Worm (Caenorhabditis elegans) whole organism, L2 larva: ENCODE measurements around the gene nmy-1.

Experiments used
- C34F6.9 ChIP-seq: fragments of 150-350 bp; optimal IDR thresholded peaks from 2 replicates; lab custom pipeline; 2014; ENCODE audit warnings: missing biosample characterization, missing genetic modification characterization
- F13H6.1 ChIP-seq: sonication (generic microtip); optimal IDR thresholded peaks from 2 replicates; lab custom pipeline; 2016; ENCODE audit warnings: missing genetic modification characterization, missing compliant biosample characterization
- R02D3.7 ChIP-seq: fragments of 150-350 bp; optimal IDR thresholded peaks from 2 replicates; lab custom pipeline; 2014; ENCODE audit warnings: missing biosample characterization, missing genetic modification characterization
- Y55F3AM.14 ChIP-seq: fragments of 200-800 bp; sonication (Bioruptor generic); optimal IDR thresholded peaks from 2 replicates; lab custom pipeline; 2018; ENCODE audit warnings: mild to moderate bottlenecking, missing genetic modification characterization, missing compliant biosample characterization
- ZK546.5 ChIP-seq: sonication (generic microtip); optimal IDR thresholded peaks from 2 replicates; lab custom pipeline; 2017; ENCODE audit warnings: missing biosample characterization, missing genetic modification characterization
- alr-1 ChIP-seq: fragments of 150-350 bp; optimal IDR thresholded peaks from 2 replicates; lab custom pipeline; 2014; ENCODE audit warnings: missing biosample characterization, missing genetic modification characterization
- ama-1 ChIP-seq: fragments of 150-350 bp; optimal IDR thresholded peaks from 2 replicates; lab custom pipeline; 2018; ENCODE audit warnings: inconsistent platforms
- blmp-1 ChIP-seq: sonication (generic microtip); optimal IDR thresholded peaks from 2 replicates; lab custom pipeline; 2017; ENCODE audit warnings: missing genetic modification characterization, mild to moderate bottlenecking, missing compliant biosample characterization, antibody characterized with exemption, moderate library complexity; ENCODE audit not compliant: insufficient read depth
- ceh-82 ChIP-seq: fragments of 150-350 bp; optimal IDR thresholded peaks from 2 replicates; lab custom pipeline; 2014; ENCODE audit warnings: missing biosample characterization, missing genetic modification characterization
- crh-2 ChIP-seq: sonication (generic microtip); optimal IDR thresholded peaks from 2 replicates; lab custom pipeline; 2017; ENCODE audit warnings: missing biosample characterization, missing genetic modification characterization
- egl-27 ChIP-seq: sonication (generic microtip); optimal IDR thresholded peaks from 3 replicates; lab custom pipeline; 2017; ENCODE audit warnings: missing biosample characterization, missing genetic modification reagents, missing genetic modification characterization
- elt-1 ChIP-seq: fragments of 150-350 bp; optimal IDR thresholded peaks from 2 replicates; lab custom pipeline; 2014; ENCODE audit warnings: missing biosample characterization, missing genetic modification characterization
- fos-1 ChIP-seq: fragments of 150-350 bp; optimal IDR thresholded peaks from 2 replicates; lab custom pipeline; 2014; ENCODE audit warnings: missing biosample characterization, missing genetic modification characterization
- gmeb-1 ChIP-seq: fragments of 150-350 bp; optimal IDR thresholded peaks from 2 replicates; lab custom pipeline; 2014; ENCODE audit warnings: missing biosample characterization, missing genetic modification characterization
- lin-11 ChIP-seq: fragments of 150-350 bp; sonication (generic microtip); optimal IDR thresholded peaks from 2 replicates; lab custom pipeline; 2014; ENCODE audit warnings: missing biosample characterization, missing genetic modification characterization, inconsistent platforms, mixed read lengths
- lsy-2 ChIP-seq, 2 experiments: fragments of 150-350 bp in 1 of 2; sonication (generic microtip) in 1 of 2; optimal IDR thresholded peaks; 2 replicates each; lab custom pipeline; 2014 to 2017; ENCODE audit warnings: missing biosample characterization in 2 of 2, missing genetic modification characterization in 2 of 2
- mdl-1 ChIP-seq, 2 experiments: fragments of 150-350 bp in 1 of 2; sonication (generic microtip) in 1 of 2; optimal IDR thresholded peaks; 2 replicates each; lab custom pipeline; 2017; ENCODE audit warnings: missing biosample characterization in 2 of 2, missing genetic modification characterization in 2 of 2
- nhr-10 ChIP-seq: sonication (generic microtip); optimal IDR thresholded peaks from 2 replicates; lab custom pipeline; 2017; ENCODE audit warnings: missing biosample characterization, missing genetic modification characterization
- nhr-12 ChIP-seq: fragments of 150-350 bp; optimal IDR thresholded peaks from 2 replicates; lab custom pipeline; 2014; ENCODE audit warnings: missing biosample characterization, missing genetic modification characterization
- nhr-129 ChIP-seq: fragments of 150-350 bp; optimal IDR thresholded peaks from 2 replicates; lab custom pipeline; 2014; ENCODE audit warnings: missing biosample characterization, missing genetic modification characterization
- nhr-21 ChIP-seq: fragments of 150-350 bp; optimal IDR thresholded peaks from 2 replicates; lab custom pipeline; 2014; ENCODE audit warnings: missing biosample characterization, missing genetic modification characterization
- nhr-23 ChIP-seq: fragments of 150-350 bp; optimal IDR thresholded peaks from 2 replicates; lab custom pipeline; 2014; ENCODE audit warnings: missing biosample characterization, missing genetic modification reagents, missing genetic modification characterization
- nhr-25 ChIP-seq: fragments of 150-350 bp; sonication (generic microtip); optimal IDR thresholded peaks from 3 replicates; lab custom pipeline; 2014; ENCODE audit warnings: missing biosample characterization, missing genetic modification characterization
- nhr-6 ChIP-seq: fragments of 150-350 bp; optimal IDR thresholded peaks from 2 replicates; lab custom pipeline; 2014; ENCODE audit warnings: missing biosample characterization, missing genetic modification characterization
- nhr-77 ChIP-seq: fragments of 150-350 bp; optimal IDR thresholded peaks from 2 replicates; lab custom pipeline; 2014; ENCODE audit warnings: missing biosample characterization, missing genetic modification characterization
- peb-1 ChIP-seq: fragments of 150-350 bp; optimal IDR thresholded peaks from 2 replicates; lab custom pipeline; 2014; ENCODE audit warnings: missing biosample characterization, missing genetic modification characterization
- sem-4 ChIP-seq: fragments of 150-350 bp; optimal IDR thresholded peaks from 2 replicates; lab custom pipeline; 2014; ENCODE audit warnings: missing biosample characterization, missing genetic modification reagents, missing genetic modification characterization
- sma-3 ChIP-seq: sonication (generic microtip); optimal IDR thresholded peaks from 2 replicates; lab custom pipeline; 2016; ENCODE audit warnings: missing genetic modification reagents, missing genetic modification characterization, missing compliant biosample characterization
- sma-9 ChIP-seq, 2 experiments: fragments of 150-350 bp in 1 of 2; sonication (generic microtip) in 1 of 2; optimal IDR thresholded peaks; 2 replicates each; lab custom pipeline; 2014 to 2016; ENCODE audit warnings: missing genetic modification characterization in 2 of 2, mild to moderate bottlenecking in 1 of 2, missing biosample characterization in 1 of 2, missing compliant biosample characterization in 1 of 2, missing genetic modification reagents in 1 of 2, moderate library complexity in 1 of 2
- snpc-4 ChIP-seq: fragments of 150-350 bp; optimal IDR thresholded peaks from 2 replicates; lab custom pipeline; 2014; ENCODE audit warnings: missing biosample characterization, missing genetic modification characterization
- unc-55 ChIP-seq: fragments of 150-350 bp; sonication (generic microtip); optimal IDR thresholded peaks from 3 replicates; lab custom pipeline; 2014; ENCODE audit warnings: missing biosample characterization, missing genetic modification reagents, missing genetic modification characterization
- ztf-11 ChIP-seq: sonication (generic microtip); optimal IDR thresholded peaks from 2 replicates; lab custom pipeline; 2017; ENCODE audit warnings: missing biosample characterization, missing genetic modification characterization
- ztf-4 ChIP-seq: fragments of 150-350 bp; optimal IDR thresholded peaks from 2 replicates; lab custom pipeline; 2014; ENCODE audit warnings: missing biosample characterization, missing genetic modification characterization

nmy-1 gene

ce11 chrX:2885318-2885908 is 23.9 kb upstream of the nmy-1 start, which contains the start of gene vang-1 (continued):
- TF ChIP-seq Y55F3AM.14 (GFP tag; lab: Kevin White, UChicago) (no peak), R02D3.7 (tag; lab: Kevin White, UChicago) (no peak), nhr-12 (tag; lab: Kevin White, UChicago) (no peak), nhr-21 (tag; lab: Kevin White, UChicago) (no peak), ceh-82 (tag; lab: Kevin White, UChicago) (no peak), alr-1 (tag; lab: Kevin White, UChicago) (no peak), nhr-77 (tag; lab: Kevin White, UChicago) (no peak), egl-27 (tag; lab: Kevin White, UChicago) (no peak), ztf-4 (tag; lab: Kevin White, UChicago) (no peak), gmeb-1 (tag; lab: Kevin White, UChicago) (no peak), sma-9 (GFP tag; optimal IDR thresholded peaks at IDR 0.05; lab: Kevin White, UChicago) (no peak), sma-9 (tag; optimal IDR thresholded peaks at IDR 0.05; lab: Kevin White, UChicago) (no peak), peb-1 (no peak), unc-55 (peak; percentile 43), ztf-11 (tag; lab: Kevin White, UChicago) (no peak)

DNA sequence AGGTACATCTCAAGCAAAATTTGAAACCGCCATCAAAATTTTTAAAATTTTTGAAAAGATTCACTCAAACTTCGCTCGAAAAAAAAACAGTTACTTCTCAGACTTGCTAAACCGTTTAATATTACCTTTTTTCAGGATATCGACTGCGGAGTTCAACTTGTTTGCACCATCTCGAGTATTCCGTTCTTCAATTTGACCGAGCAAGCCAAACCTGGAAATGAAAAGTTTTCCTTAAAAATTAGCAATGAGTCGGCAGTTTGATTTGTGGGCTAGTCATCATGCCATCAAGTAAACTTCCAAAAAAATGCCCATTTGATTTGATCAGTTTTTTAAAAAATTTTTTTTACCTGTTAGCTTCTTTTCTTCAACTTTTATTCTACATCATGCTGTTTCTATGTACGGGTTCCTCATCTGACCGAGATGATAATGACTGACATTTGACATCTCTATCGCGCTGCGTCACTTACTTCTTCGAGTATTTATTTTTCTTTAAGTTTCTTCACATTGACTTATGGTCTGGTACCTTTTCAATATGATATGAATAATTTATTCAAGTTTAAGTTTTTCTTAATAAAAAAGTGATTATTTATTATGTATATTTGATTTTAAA is 19.2 kb upstream of the nmy-1 start:
- TF ChIP-seq peb-1 (no peak), fos-1 (no peak), nhr-77 (tag; lab: Kevin White, UChicago) (no peak), nhr-21 (tag; lab: Kevin White, UChicago) (peak; percentile 22), lin-11 (tag; lab: Kevin White, UChicago) (no peak), nhr-23 (no peak), lsy-2 (tag; optimal IDR thresholded peaks at IDR 0.05; lab: Kevin White, UChicago) (peak in 1 of 2 experiments; percentile 34), ama-1 (peak; percentile 45)

- no peak for TF ChIP-seq nhr-10 (tag; lab: Kevin White, UChicago)
- peak; percentile 51 for TF ChIP-seq nhr-6 (tag; lab: Kevin White, UChicago)
- peak; percentile 59 for TF ChIP-seq sem-4 (tag; lab: Kevin White, UChicago)
- peak; percentile 81 for TF ChIP-seq blmp-1
- no peak for TF ChIP-seq ZK546.5 (tag; lab: Kevin White, UChicago)
- peak; percentile 92 for TF ChIP-seq nhr-25
- TF ChIP-seq nhr-129 (tag; lab: Kevin White, UChicago), result peak; percentile 90
- peak in 1 of 2 experiments; percentile 47 for TF ChIP-seq lsy-2 (tag; optimal IDR thresholded peaks at IDR 0.05; lab: Kevin White, UChicago)
- TF ChIP-seq crh-2 (tag; lab: Kevin White, UChicago), result peak; percentile 53
- TF ChIP-seq egl-27 (tag; lab: Kevin White, UChicago), result peak; percentile 65
- peak; percentile 31 for TF ChIP-seq F13H6.1 (tag; lab: Kevin White, UChicago)
- no peak for TF ChIP-seq nhr-12 (tag; lab: Kevin White, UChicago)
- TF ChIP-seq mdl-1 (tag; optimal IDR thresholded peaks at IDR 0.05; lab: Kevin White, UChicago), result peak; percentile 53 to 66
- peak; percentile 74 for TF ChIP-seq sma-3
- TF ChIP-seq nhr-21 (tag; lab: Kevin White, UChicago), result peak; percentile 94
- TF ChIP-seq C34F6.9, result peak; percentile 17
- TF ChIP-seq elt-1 (tag; lab: Kevin White, UChicago), result no peak
- peak; percentile 58 for TF ChIP-seq ztf-4 (tag; lab: Kevin White, UChicago)
- peak; percentile 94 for TF ChIP-seq sma-9 (GFP tag; optimal IDR thresholded peaks at IDR 0.05; lab: Kevin White, UChicago)
- TF ChIP-seq sma-9 (tag; optimal IDR thresholded peaks at IDR 0.05; lab: Kevin White, UChicago), result no peak
- TF ChIP-seq nhr-77 (tag; lab: Kevin White, UChicago), result no peak
- peak; percentile 75 for TF ChIP-seq ama-1
- TF ChIP-seq ztf-11 (tag; lab: Kevin White, UChicago), result no peak
- TF ChIP-seq, all 48 proteins: peak for 16
Measured at ce11 chrX:2891141-2891739, 18.1 kb upstream of the nmy-1 start, which contains the start of gene B0410.3. Gene B0410.3 (minus strand): TSS chrX:2891491.

DNA sequence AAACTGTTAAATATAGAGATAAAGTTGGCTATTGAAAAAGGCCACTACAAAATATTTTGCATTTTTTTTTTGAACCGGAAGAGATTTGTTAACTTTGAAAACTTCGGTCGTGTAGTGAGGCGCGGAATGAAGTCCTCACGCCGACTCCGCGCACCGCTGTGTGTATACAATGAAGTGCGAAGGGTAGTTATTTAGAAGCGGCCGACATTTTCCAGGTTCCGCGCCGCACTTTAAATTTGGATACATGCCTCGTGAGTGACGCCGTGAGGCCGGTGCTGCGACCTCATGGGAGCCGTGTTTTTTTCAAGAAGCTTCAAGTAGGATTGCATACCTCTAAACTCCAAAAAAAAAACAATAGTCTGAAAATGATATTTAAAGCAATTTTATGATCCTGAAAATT is 17.4 kb upstream of the nmy-1 start:
- TF ChIP-seq elt-1 (tag; lab: Kevin White, UChicago) (no peak), snpc-4 (tag; lab: Kevin White, UChicago) (peak; percentile 92), fos-1 (no peak)
